Comparison of ENCODE assay signal across 3 fruit fly cellular contexts in genomic region chrX:3009986-3010385, dm6.
A peak's percentile ranks its signal among the peaks of the same experiment; 100 is the strongest.
TF ChIP-seq lines count a peak whose summit lies in the region.

No protein-coding gene starts in this region.

TF ChIP-seq in whole organism, prepupa, 60 proteins besides CTCF, POLR2A, EP300 and RAD21 (continues in another document):
- TF ChIP-seq CG11762 (GFP tag; optimal IDR thresholded peaks at IDR 0.05; lab: Kevin White, UChicago; ENCODE audit: insufficient read depth) (peak; percentile 35), Lpt (GFP tag; optimal IDR thresholded peaks at IDR 0.05; lab: Kevin White, UChicago) (no peak), dsx (GFP tag; optimal IDR thresholded peaks at IDR 0.05; lab: Kevin White, UChicago; ENCODE audit: poor library complexity, severe bottlenecking) (peak; percentile 40), Smox (GFP tag; optimal IDR thresholded peaks at IDR 0.05; lab: Kevin White, UChicago) (peak; percentile 42), fd59A (GFP tag; optimal IDR thresholded peaks at IDR 0.05; lab: Kevin White, UChicago) (peak; percentile 5), lz (GFP tag; optimal IDR thresholded peaks at IDR 0.05; lab: Kevin White, UChicago) (peak; percentile 59), CG6163 (GFP tag; IDR thresholded peaks at IDR 0.05; lab: Robert Waterston, UW) (peak; percentile 51; the same call in 1 of the 3 replicates), Blimp-1 (GFP tag; optimal IDR thresholded peaks at IDR 0.05; lab: Kevin White, UChicago) (no peak), salr (GFP tag; optimal IDR thresholded peaks at IDR 0.05; lab: Kevin White, UChicago) (no peak), OdsH (GFP tag; optimal IDR thresholded peaks at IDR 0.05; lab: Kevin White, UChicago) (peak; percentile 47), acj6 (GFP tag; optimal IDR thresholded peaks at IDR 0.05; lab: Kevin White, UChicago) (peak; percentile 48), CG9139 (GFP tag; optimal IDR thresholded peaks at IDR 0.05; lab: Kevin White, UChicago) (no peak), Sox102F (GFP tag; optimal IDR thresholded peaks at IDR 0.05; lab: Kevin White, UChicago) (peak; percentile 45), CG10669 (GFP tag; optimal IDR thresholded peaks at IDR 0.05; lab: Kevin White, UChicago) (peak; percentile 56), CG31627 (GFP tag; optimal IDR thresholded peaks at IDR 0.05; lab: Kevin White, UChicago) (peak; percentile 22), CG11294 (GFP tag; IDR thresholded peaks at IDR 0.05; lab: Robert Waterston, UW) (no peak), CG8632 (GFP tag; optimal IDR thresholded peaks at IDR 0.05; lab: Kevin White, UChicago) (peak; percentile 16), achi (GFP tag; optimal IDR thresholded peaks at IDR 0.05; lab: Kevin White, UChicago) (peak; percentile 38), ss (GFP tag; optimal IDR thresholded peaks at IDR 0.05; lab: Kevin White, UChicago) (peak; percentile 22 to 29), dac (GFP tag; optimal IDR thresholded peaks at IDR 0.05; lab: Kevin White, UChicago) (no peak), CG3919 (GFP tag; optimal IDR thresholded peaks at IDR 0.05; lab: Kevin White, UChicago) (peak; percentile 47), vri (GFP tag; optimal IDR thresholded peaks at IDR 0.05; lab: Kevin White, UChicago) (peak; percentile 15), fd85E (GFP tag; optimal IDR thresholded peaks at IDR 0.05; lab: Kevin White, UChicago) (no peak), CG6808 (GFP tag; optimal IDR thresholded peaks at IDR 0.05; lab: Kevin White, UChicago) (peak; percentile 30), net (GFP tag; optimal IDR thresholded peaks at IDR 0.05; lab: Kevin White, UChicago) (no peak), Ets96B (tag; optimal IDR thresholded peaks at IDR 0.05; lab: Kevin White, UChicago) (peak; percentile 46), Hr4 (GFP tag; optimal IDR thresholded peaks at IDR 0.05; lab: Kevin White, UChicago) (no peak), cyc (GFP tag; optimal IDR thresholded peaks at IDR 0.05; lab: Kevin White, UChicago) (peak; percentile 30), Sox14 (GFP tag; optimal IDR thresholded peaks at IDR 0.05; lab: Kevin White, UChicago) (peak; percentile 24), CG6854 (GFP tag; optimal IDR thresholded peaks at IDR 0.05; lab: Kevin White, UChicago) (no peak)

TF ChIP-seq in whole organism, pupa, 21 proteins besides CTCF, POLR2A, EP300 and RAD21:
- TF ChIP-seq CG10348 (GFP tag; IDR thresholded peaks at IDR 0.05; lab: Robert Waterston, UW) = no peak
- peak; percentile 52 for TF ChIP-seq CG34367 (tag; optimal IDR thresholded peaks at IDR 0.05; lab: Kevin White, UChicago)
- no peak for TF ChIP-seq Pif1B (GFP tag; optimal IDR thresholded peaks at IDR 0.05; lab: Kevin White, UChicago)
- TF ChIP-seq Snoo (tag; optimal IDR thresholded peaks at IDR 0.05; lab: Kevin White, UChicago) = no peak
- no peak; the same call in 1 of the 2 replicates for TF ChIP-seq Ets98B (GFP tag; IDR thresholded peaks at IDR 0.05; lab: Robert Waterston, UW)
- TF ChIP-seq CG13204 (GFP tag; optimal IDR thresholded peaks at IDR 0.05; lab: Kevin White, UChicago) = no peak
- peak; percentile 45 for TF ChIP-seq Pif1A (GFP tag; optimal IDR thresholded peaks at IDR 0.05; lab: Kevin White, UChicago)
- peak; percentile 56 for TF ChIP-seq CG15710 (tag; optimal IDR thresholded peaks at IDR 0.05; lab: Kevin White, UChicago)
- TF ChIP-seq fd96Ca (GFP tag; IDR thresholded peaks at IDR 0.05; lab: Robert Waterston, UW) = peak; percentile 35; the same call in 1 of the 3 replicates
- TF ChIP-seq CG4496 (GFP tag; IDR thresholded peaks at IDR 0.05; lab: Robert Waterston, UW) = no peak
- TF ChIP-seq CG9948 (tag; optimal IDR thresholded peaks at IDR 0.05; lab: Kevin White, UChicago) = peak; percentile 49
- TF ChIP-seq CG17806 (tag; optimal IDR thresholded peaks at IDR 0.05; lab: Kevin White, UChicago) = peak; percentile 55
- no peak for TF ChIP-seq D1 (tag; optimal IDR thresholded peaks at IDR 0.05; lab: Kevin White, UChicago)
- TF ChIP-seq rn (GFP tag; IDR thresholded peaks at IDR 0.05; lab: Robert Waterston, UW) = 0 out of 2 replicates have a peak, but pooled peaks have one; percentile 14
- peak; percentile 28 for TF ChIP-seq CG14655 (GFP tag; optimal IDR thresholded peaks at IDR 0.05; lab: Kevin White, UChicago)
- no peak for TF ChIP-seq CG32121 (GFP tag; IDR thresholded peaks at IDR 0.05; lab: Robert Waterston, UW)
- TF ChIP-seq EcR (GFP tag; optimal IDR thresholded peaks at IDR 0.05; lab: Kevin White, UChicago) = no peak
- TF ChIP-seq CG8301 (tag; optimal IDR thresholded peaks at IDR 0.05; lab: Kevin White, UChicago) = peak; percentile 23
- no peak for TF ChIP-seq CG12605 (GFP tag; IDR thresholded peaks at IDR 0.05; lab: Robert Waterston, UW)
- TF ChIP-seq CG8159 (tag; optimal IDR thresholded peaks at IDR 0.05; lab: Kevin White, UChicago) = peak; percentile 70
- TF ChIP-seq gl (tag; optimal IDR thresholded peaks at IDR 0.05; lab: Kevin White, UChicago) = no peak

TF ChIP-seq in whole organism, wandering third instar larva, 38 proteins besides CTCF, POLR2A, EP300 and RAD21:
- TF ChIP-seq Dfd (GFP tag; optimal IDR thresholded peaks at IDR 0.05; lab: Kevin White, UChicago) (no peak), OdsH (GFP tag; optimal IDR thresholded peaks at IDR 0.05; lab: Kevin White, UChicago) (peak; percentile 50), CG9705 (GFP tag; optimal IDR thresholded peaks at IDR 0.05; lab: Kevin White, UChicago) (no peak), Hr83 (GFP tag; optimal IDR thresholded peaks at IDR 0.05; lab: Kevin White, UChicago; ENCODE audit: poor library complexity, severe bottlenecking) (no peak), usp (GFP tag; optimal IDR thresholded peaks at IDR 0.05; lab: Kevin White, UChicago) (no peak), Vsx2 (GFP tag; optimal IDR thresholded peaks at IDR 0.05; lab: Kevin White, UChicago; ENCODE audit: partially characterized antibody) (no peak), tai (GFP tag; optimal IDR thresholded peaks at IDR 0.05; lab: Kevin White, UChicago) (no peak), GATAd (GFP tag; optimal IDR thresholded peaks at IDR 0.05; lab: Kevin White, UChicago) (no peak), jim (GFP tag; optimal IDR thresholded peaks at IDR 0.05; lab: Kevin White, UChicago) (no peak), CG32264 (GFP tag; optimal IDR thresholded peaks at IDR 0.05; lab: Kevin White, UChicago) (no peak), Hnf4 (GFP tag; optimal IDR thresholded peaks at IDR 0.05; lab: Kevin White, UChicago) (peak; percentile 11), Myc (optimal IDR thresholded peaks at IDR 0.05; lab: Kevin White, UChicago) (no peak), Jra (GFP tag; optimal IDR thresholded peaks at IDR 0.05; lab: Kevin White, UChicago) (no peak), ey (GFP tag; optimal IDR thresholded peaks at IDR 0.05; lab: Kevin White, UChicago) (peak; percentile 54), CrebA (GFP tag; optimal IDR thresholded peaks at IDR 0.05; lab: Kevin White, UChicago; ENCODE audit: borderline replicate concordance) (no peak), pan (optimal IDR thresholded peaks at IDR 0.05; lab: Kevin White, UChicago) (no peak), Abd-B (GFP tag; optimal IDR thresholded peaks at IDR 0.05; lab: Kevin White, UChicago) (no peak), Dif (GFP tag; optimal IDR thresholded peaks at IDR 0.05; lab: Kevin White, UChicago; ENCODE audit: partially characterized antibody) (no peak), sv (GFP tag; optimal IDR thresholded peaks at IDR 0.05; lab: Kevin White, UChicago) (no peak), psq (GFP tag; optimal IDR thresholded peaks at IDR 0.05; lab: Kevin White, UChicago) (peak; percentile 8), N (GFP tag; optimal IDR thresholded peaks at IDR 0.05; lab: Kevin White, UChicago) (no peak), fru (GFP tag; optimal IDR thresholded peaks at IDR 0.05; lab: Kevin White, UChicago) (peak; percentile 37), Sp1 (GFP tag; optimal IDR thresholded peaks at IDR 0.05; lab: Kevin White, UChicago) (peak; percentile 33), Mio (GFP tag; optimal IDR thresholded peaks at IDR 0.05; lab: Kevin White, UChicago) (no peak), sage (GFP tag; optimal IDR thresholded peaks at IDR 0.05; lab: Kevin White, UChicago) (no peak), h (GFP tag; optimal IDR thresholded peaks at IDR 0.05; lab: Kevin White, UChicago) (peak; percentile 51), dmrt93B (GFP tag; optimal IDR thresholded peaks at IDR 0.05; lab: Kevin White, UChicago) (peak; percentile 19), HLH106 (tag; optimal IDR thresholded peaks at IDR 0.05; lab: Kevin White, UChicago) (peak; percentile 21), Rel (GFP tag; optimal IDR thresholded peaks at IDR 0.05; lab: Kevin White, UChicago) (no peak), Rel (tag; optimal IDR thresholded peaks at IDR 0.05; lab: Kevin White, UChicago) (no peak), foxo (GFP tag; optimal IDR thresholded peaks at IDR 0.05; lab: Kevin White, UChicago) (peak in 1 of 2 experiments; percentile 41), dl (GFP tag; optimal IDR thresholded peaks at IDR 0.05; lab: Kevin White, UChicago; ENCODE audit: insufficient read depth in 1 of 2, partially characterized antibody in 2 of 2) (no peak), brk (GFP tag; optimal IDR thresholded peaks at IDR 0.05; lab: Kevin White, UChicago) (no peak), br (GFP tag; optimal IDR thresholded peaks at IDR 0.05; lab: Kevin White, UChicago) (peak; percentile 14), rgr (GFP tag; optimal IDR thresholded peaks at IDR 0.05; lab: Kevin White, UChicago) (peak; percentile 52), Hr78 (GFP tag; optimal IDR thresholded peaks at IDR 0.05; lab: Kevin White, UChicago) (no peak), woc (GFP tag; optimal IDR thresholded peaks at IDR 0.05; lab: Kevin White, UChicago) (peak; percentile 34), dsf (GFP tag; optimal IDR thresholded peaks at IDR 0.05; lab: Kevin White, UChicago; ENCODE audit: borderline replicate concordance) (no peak), lola (GFP tag; optimal IDR thresholded peaks at IDR 0.05; lab: Kevin White, UChicago) (no peak)

Comparison
In these comparisons a context has a peak if more than half of its experiments do, and no peak if none do; other contexts are left out.
1. Of the 1 proteins assayed by ChIP-seq in both whole organism, prepupa and whole organism, wandering third instar larva: peak only in whole organism, prepupa: none; only in whole organism, wandering third instar larva: none; in both: OdsH; in neither: 0.